Fruit fly (Drosophila melanogaster): ENCODE data around the gene CG13625.

CG13625 gene

dm6 chr3R:24571386-24572124 lies 13.4 kb downstream of the CG13625 start:
- no peak for TF ChIP-seq CG1620 (GFP tag; optimal IDR thresholded peaks at IDR 0.05)
- no peak for TF ChIP-seq ovo (GFP tag; optimal IDR thresholded peaks at IDR 0.05)
- no peak for TF ChIP-seq cnc (optimal IDR thresholded peaks at IDR 0.05)
- TF ChIP-seq Clk (GFP tag; optimal IDR thresholded peaks at IDR 0.05): no peak
- TF ChIP-seq CG11617 (GFP tag; optimal IDR thresholded peaks at IDR 0.05): no peak
- no peak for TF ChIP-seq Hr96 (GFP tag; optimal IDR thresholded peaks at IDR 0.05)
- no peak for TF ChIP-seq CG5204 (GFP tag; optimal IDR thresholded peaks at IDR 0.05)
- TF ChIP-seq toe (GFP tag; optimal IDR thresholded peaks at IDR 0.05): no peak
- TF ChIP-seq pad (GFP tag; optimal IDR thresholded peaks at IDR 0.05): no peak
- peak; percentile 89 for TF ChIP-seq kay (GFP tag; ENCODE audit: borderline replicate concordance)
- TF ChIP-seq CG12768 (GFP tag; optimal IDR thresholded peaks at IDR 0.05): no peak
- TF ChIP-seq CG14711 (tag; optimal IDR thresholded peaks at IDR 0.05): peak; percentile 11
- peak; percentile 77 for TF ChIP-seq cic (GFP tag; optimal IDR thresholded peaks at IDR 0.05)
- TF ChIP-seq CG7101 (tag; optimal IDR thresholded peaks at IDR 0.05): no peak
- TF ChIP-seq Crg-1 (GFP tag; optimal IDR thresholded peaks at IDR 0.05): no peak
- TF ChIP-seq bab1 (GFP tag; optimal IDR thresholded peaks at IDR 0.05): no peak
- peak; percentile 73 for TF ChIP-seq tj (GFP tag; optimal IDR thresholded peaks at IDR 0.05)
- peak; percentile 59 for TF ChIP-seq CG33017 (tag; optimal IDR thresholded peaks at IDR 0.05)
- peak; percentile 62 for TF ChIP-seq Mnt (GFP tag; optimal IDR thresholded peaks at IDR 0.05)
- no peak for TF ChIP-seq CG7045 (GFP tag; optimal IDR thresholded peaks at IDR 0.05)

dm6 chr3R:24569669-24570349 lies 15.2 kb downstream of the CG13625 start:
- TF ChIP-seq ovo (GFP tag; optimal IDR thresholded peaks at IDR 0.05) (no peak), cic (GFP tag; optimal IDR thresholded peaks at IDR 0.05) (no peak), CG7045 (GFP tag; optimal IDR thresholded peaks at IDR 0.05) (no peak), bab1 (GFP tag; optimal IDR thresholded peaks at IDR 0.05) (no peak), CG33017 (tag; optimal IDR thresholded peaks at IDR 0.05) (no peak), CG7101 (tag; optimal IDR thresholded peaks at IDR 0.05) (no peak), CG1620 (GFP tag; optimal IDR thresholded peaks at IDR 0.05) (no peak), Mnt (GFP tag; optimal IDR thresholded peaks at IDR 0.05) (no peak), toe (GFP tag; optimal IDR thresholded peaks at IDR 0.05) (no peak), CG5204 (GFP tag; optimal IDR thresholded peaks at IDR 0.05) (no peak), kay (GFP tag; ENCODE audit: borderline replicate concordance) (peak; percentile 80), CG12768 (GFP tag; optimal IDR thresholded peaks at IDR 0.05) (peak; percentile 44), pad (GFP tag; optimal IDR thresholded peaks at IDR 0.05) (no peak)

dm6 chr3R:24568251-24568932 lies 16.6 kb downstream of the CG13625 start:
- TF ChIP-seq cic (GFP tag; optimal IDR thresholded peaks at IDR 0.05) (peak; percentile 86), CG11617 (GFP tag; optimal IDR thresholded peaks at IDR 0.05) (no peak), CG1620 (GFP tag; optimal IDR thresholded peaks at IDR 0.05) (no peak), CG33017 (tag; optimal IDR thresholded peaks at IDR 0.05) (peak; percentile 43), CG12768 (GFP tag; optimal IDR thresholded peaks at IDR 0.05) (peak; percentile 33), CG5204 (GFP tag; optimal IDR thresholded peaks at IDR 0.05) (no peak), kay (GFP tag; ENCODE audit: borderline replicate concordance) (peak; percentile 58), CG7045 (GFP tag; optimal IDR thresholded peaks at IDR 0.05) (no peak), pad (GFP tag; optimal IDR thresholded peaks at IDR 0.05) (no peak), Crg-1 (GFP tag; optimal IDR thresholded peaks at IDR 0.05) (peak; percentile 14), Mnt (GFP tag; optimal IDR thresholded peaks at IDR 0.05) (peak; percentile 51)

DNA sequence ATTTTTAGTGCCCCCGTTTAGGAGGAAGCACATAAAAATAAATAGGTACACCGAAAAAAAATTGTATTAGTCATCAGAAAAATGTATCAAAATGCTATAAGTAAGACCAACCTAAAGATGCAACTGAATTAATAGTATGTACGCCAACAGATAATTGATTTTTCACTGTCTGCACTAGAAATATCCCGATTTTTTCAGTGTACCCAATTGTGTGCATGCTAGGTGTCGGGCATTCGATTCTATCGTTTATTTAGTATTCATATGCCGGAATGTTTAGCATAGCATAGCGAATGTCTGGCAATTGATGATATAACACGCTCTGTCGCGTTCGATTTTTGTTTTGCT lies 17.6 kb downstream of the CG13625 start:
- TF ChIP-seq bab1 (GFP tag; optimal IDR thresholded peaks at IDR 0.05): peak; percentile 36
- TF ChIP-seq Crg-1 (GFP tag; optimal IDR thresholded peaks at IDR 0.05): peak; percentile 25
- peak; percentile 78 for TF ChIP-seq CG11617 (GFP tag; optimal IDR thresholded peaks at IDR 0.05)
- no peak for TF ChIP-seq ovo (GFP tag; optimal IDR thresholded peaks at IDR 0.05)
- TF ChIP-seq kay (GFP tag; ENCODE audit: borderline replicate concordance): no peak
- peak; percentile 75 for TF ChIP-seq CG33017 (tag; optimal IDR thresholded peaks at IDR 0.05)
- peak; percentile 11 for TF ChIP-seq pad (GFP tag; optimal IDR thresholded peaks at IDR 0.05)
- peak; percentile 41 for TF ChIP-seq CG12768 (GFP tag; optimal IDR thresholded peaks at IDR 0.05)
- TF ChIP-seq CG5204 (GFP tag; optimal IDR thresholded peaks at IDR 0.05): peak; percentile 81
- TF ChIP-seq CG1620 (GFP tag; optimal IDR thresholded peaks at IDR 0.05): peak; percentile 10
- peak; percentile 68 for TF ChIP-seq Hr96 (GFP tag; optimal IDR thresholded peaks at IDR 0.05)
- peak; percentile 73 for TF ChIP-seq CG7045 (GFP tag; optimal IDR thresholded peaks at IDR 0.05)
- peak; percentile 87 for TF ChIP-seq toe (GFP tag; optimal IDR thresholded peaks at IDR 0.05)
- TF ChIP-seq Mnt (GFP tag; optimal IDR thresholded peaks at IDR 0.05): peak; percentile 10
- TF ChIP-seq cic (GFP tag; optimal IDR thresholded peaks at IDR 0.05): no peak
- TF ChIP-seq CG7101 (tag; optimal IDR thresholded peaks at IDR 0.05): peak; percentile 66
- TF ChIP-seq CG14711 (tag; optimal IDR thresholded peaks at IDR 0.05): peak; percentile 56
- no peak for TF ChIP-seq cnc (optimal IDR thresholded peaks at IDR 0.05)
- peak; percentile 66 for TF ChIP-seq Clk (GFP tag; optimal IDR thresholded peaks at IDR 0.05)
- TF ChIP-seq tj (GFP tag; optimal IDR thresholded peaks at IDR 0.05): peak; percentile 49

- peak; percentile 61 for TF ChIP-seq pad (GFP tag; optimal IDR thresholded peaks at IDR 0.05)
- no peak for TF ChIP-seq tj (GFP tag; optimal IDR thresholded peaks at IDR 0.05)
- TF ChIP-seq CG7045 (GFP tag; optimal IDR thresholded peaks at IDR 0.05): peak; percentile 22
- no peak for TF ChIP-seq bab1 (GFP tag; optimal IDR thresholded peaks at IDR 0.05)
- TF ChIP-seq Crg-1 (GFP tag; optimal IDR thresholded peaks at IDR 0.05): peak; percentile 61
- peak; percentile 96 for TF ChIP-seq kay (GFP tag; ENCODE audit: borderline replicate concordance)
- TF ChIP-seq CG11617 (GFP tag; optimal IDR thresholded peaks at IDR 0.05): no peak
- peak; percentile 25 for TF ChIP-seq Clk (GFP tag; optimal IDR thresholded peaks at IDR 0.05)
- no peak for TF ChIP-seq toe (GFP tag; optimal IDR thresholded peaks at IDR 0.05)
- peak; percentile 47 for TF ChIP-seq CG33017 (tag; optimal IDR thresholded peaks at IDR 0.05)
- no peak for TF ChIP-seq CG5204 (GFP tag; optimal IDR thresholded peaks at IDR 0.05)
- no peak for TF ChIP-seq CG1620 (GFP tag; optimal IDR thresholded peaks at IDR 0.05)
- no peak for TF ChIP-seq ovo (GFP tag; optimal IDR thresholded peaks at IDR 0.05)
- peak; percentile 82 for TF ChIP-seq Mnt (GFP tag; optimal IDR thresholded peaks at IDR 0.05)
- TF ChIP-seq Hr96 (GFP tag; optimal IDR thresholded peaks at IDR 0.05): no peak
- peak; percentile 40 for TF ChIP-seq CG7101 (tag; optimal IDR thresholded peaks at IDR 0.05)
- no peak for TF ChIP-seq CG14711 (tag; optimal IDR thresholded peaks at IDR 0.05)
- TF ChIP-seq cnc (optimal IDR thresholded peaks at IDR 0.05): peak; percentile 76 to 84
- TF ChIP-seq CG12768 (GFP tag; optimal IDR thresholded peaks at IDR 0.05): peak; percentile 77
- TF ChIP-seq cic (GFP tag; optimal IDR thresholded peaks at IDR 0.05): peak; percentile 95
Measured at dm6 chr3R:24566756-24567426, 18.1 kb downstream of the CG13625 start.
